Comparison of ENCODE assay signal across 1 fruit fly cellular context in the genomic region with DNA sequence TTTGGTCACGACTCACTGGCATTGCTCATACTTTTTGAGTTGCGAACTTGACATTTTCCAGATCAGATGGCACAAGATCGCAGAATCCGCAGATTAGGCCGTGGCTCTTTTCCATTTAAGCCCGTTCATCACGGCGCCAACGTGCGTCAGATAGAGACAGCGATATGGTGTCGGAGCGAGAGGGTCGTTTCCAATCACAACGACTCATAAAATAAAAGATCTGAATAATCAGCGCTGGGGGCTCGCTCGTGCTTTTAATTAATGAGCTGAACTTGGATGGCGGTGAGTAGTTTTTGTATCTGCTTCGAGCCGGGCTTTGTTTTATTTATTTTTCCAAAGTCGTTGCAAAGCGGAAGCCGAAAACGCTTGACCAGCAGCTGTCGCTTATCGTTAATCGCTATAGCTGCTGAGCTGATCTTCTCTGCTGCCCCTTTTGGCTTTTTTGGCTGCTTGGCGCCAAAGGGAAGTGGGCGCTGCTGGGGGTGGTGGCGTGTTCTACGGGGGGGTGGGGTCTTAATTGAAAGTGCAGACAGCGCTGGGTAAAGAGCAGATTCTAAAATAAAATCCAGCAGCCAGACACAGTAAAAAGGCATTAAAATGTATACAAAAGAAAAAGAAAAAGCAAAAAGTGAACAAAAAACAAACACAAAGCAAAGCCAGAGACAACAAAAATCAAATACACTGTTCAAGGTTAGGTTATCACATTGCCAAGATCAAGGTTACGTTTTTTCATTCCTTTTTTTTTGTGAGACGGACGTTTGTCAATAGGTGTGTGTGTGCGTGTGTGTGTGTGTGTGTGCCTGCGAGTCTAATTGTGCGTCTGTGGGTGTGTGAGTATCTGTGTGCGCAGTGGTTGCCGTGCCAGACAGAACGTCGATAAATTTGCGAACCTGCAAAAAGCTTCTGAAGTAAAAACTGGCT.
TF ChIP-seq lines count a peak whose summit lies in the region.

No protein-coding gene starts in this region.

TF ChIP-seq in whole organism, embryonic, 481 proteins besides CTCF, POLR2A, EP300 and RAD21 (continued from another document):
- TF ChIP-seq CG15269 (tag; optimal IDR thresholded peaks at IDR 0.05; lab: Kevin White, UChicago) (peak; percentile 24), nom (GFP tag; optimal IDR thresholded peaks at IDR 0.05; lab: Kevin White, UChicago) (peak; percentile 24), E2f1 (GFP tag; IDR thresholded peaks at IDR 0.05; lab: Robert Waterston, UW) (no peak), sqz (GFP tag; optimal IDR thresholded peaks at IDR 0.05; lab: Kevin White, UChicago) (peak; percentile 61), gro (GFP tag; optimal IDR thresholded peaks at IDR 0.05; lab: Kevin White, UChicago) (peak; percentile 18), CG2199 (GFP tag; IDR thresholded peaks at IDR 0.05; lab: Robert Waterston, UW) (0 out of 3 replicates have a peak, but pooled peaks have one; percentile 53), CG10321 (GFP tag; IDR thresholded peaks at IDR 0.05; lab: Robert Waterston, UW) (0 out of 2 replicates have a peak, but pooled peaks have one; percentile 51), ftz-f1 (GFP tag; optimal IDR thresholded peaks at IDR 0.05; lab: Kevin White, UChicago) (peak; percentile 83), CG13894 (tag; optimal IDR thresholded peaks at IDR 0.05; lab: Kevin White, UChicago) (peak; percentile 21), knrl (GFP tag; IDR thresholded peaks at IDR 0.05; lab: Robert Waterston, UW; ENCODE audit: partially characterized antibody) (no peak), CG6175 (GFP tag; IDR thresholded peaks at IDR 0.05; lab: Robert Waterston, UW) (0 out of 3 replicates have a peak, but pooled peaks have one; percentile 22), rib (GFP tag; IDR thresholded peaks at IDR 0.05; lab: Robert Waterston, UW) (peak; percentile 65; the same call in 1 of the 2 replicates), CG10147 (GFP tag; optimal IDR thresholded peaks at IDR 0.05; lab: Kevin White, UChicago) (peak; percentile 13), CG18619 (GFP tag; optimal IDR thresholded peaks at IDR 0.05; lab: Kevin White, UChicago) (no peak), corto (GFP tag; optimal IDR thresholded peaks at IDR 0.05; lab: Kevin White, UChicago) (no peak), sug (tag; optimal IDR thresholded peaks at IDR 0.05; lab: Kevin White, UChicago) (peak; percentile 90), CG1832 (GFP tag; optimal IDR thresholded peaks at IDR 0.05; lab: Kevin White, UChicago) (peak; percentile 54), chif (GFP tag; optimal IDR thresholded peaks at IDR 0.05; lab: Kevin White, UChicago) (no peak), cwo (GFP tag; optimal IDR thresholded peaks at IDR 0.05; lab: Kevin White, UChicago) (peak; percentile 69), Kr (GFP tag; optimal IDR thresholded peaks at IDR 0.05; lab: Kevin White, UChicago) (no peak), CG34376 (GFP tag; optimal IDR thresholded peaks at IDR 0.05; lab: Kevin White, UChicago) (peak; percentile 20), Abd-B (GFP tag; optimal IDR thresholded peaks at IDR 0.05; lab: Kevin White, UChicago) (peak; percentile 26), eve (GFP tag; optimal IDR thresholded peaks at IDR 0.05; lab: Kevin White, UChicago) (no peak), CG1647 (GFP tag; optimal IDR thresholded peaks at IDR 0.05; lab: Kevin White, UChicago) (no peak), CG9727 (GFP tag; optimal IDR thresholded peaks at IDR 0.05; lab: Kevin White, UChicago) (no peak), Dfd (GFP tag; optimal IDR thresholded peaks at IDR 0.05; lab: Kevin White, UChicago) (peak in 1 of 2 experiments; percentile 77), CG15696 (tag; optimal IDR thresholded peaks at IDR 0.05; lab: Kevin White, UChicago) (no peak), CG18262 (tag; optimal IDR thresholded peaks at IDR 0.05; lab: Kevin White, UChicago) (no peak), Adf1 (GFP tag; IDR thresholded peaks at IDR 0.05; lab: Robert Waterston, UW) (no peak), B-H2 (GFP tag; optimal IDR thresholded peaks at IDR 0.05; lab: Kevin White, UChicago) (peak; percentile 11), chinmo (GFP tag; IDR thresholded peaks at IDR 0.05; lab: Robert Waterston, UW; ENCODE audit: partially characterized antibody) (peak; percentile 79; the same call in 3 of the 4 replicates), Med (GFP tag; lab: Kevin White, UChicago) (peak; percentile 80), MBD-R2 (GFP tag; IDR thresholded peaks at IDR 0.05; lab: Robert Waterston, UW) (no peak), CG11085 (GFP tag; IDR thresholded peaks at IDR 0.05; lab: Robert Waterston, UW) (no peak), CG7963 (GFP tag; IDR thresholded peaks at IDR 0.05; lab: Robert Waterston, UW; ENCODE audit: partially characterized antibody) (no peak), vvl (GFP tag; IDR thresholded peaks at IDR 0.05; lab: Robert Waterston, UW) (peak; percentile 73), oc (tag; optimal IDR thresholded peaks at IDR 0.05; lab: Kevin White, UChicago) (peak; percentile 4), ATbp (GFP tag; optimal IDR thresholded peaks at IDR 0.05; lab: Kevin White, UChicago) (peak; percentile 8), dpn (GFP tag; optimal IDR thresholded peaks at IDR 0.05; lab: Kevin White, UChicago) (no peak), Awh (GFP tag; IDR thresholded peaks at IDR 0.05; lab: Robert Waterston, UW) (peak; percentile 93)
